Fruit fly (Drosophila melanogaster): ENCODE measurements around the gene js.
A peak's percentile ranks its signal among the peaks of the same experiment; 100 is the strongest.

Gene js

dm6 chr3R:16359098-16359497, 9.0 kb downstream of the js start, which contains the start of gene CG17931 (continued):
- peak; percentile 56; the same call in 2 of the 3 replicates for TF ChIP-seq Opbp (GFP tag; IDR thresholded peaks at IDR 0.05; ENCODE audit: partially characterized antibody)
- no peak for TF ChIP-seq CG16779 (GFP tag; IDR thresholded peaks at IDR 0.05)
- TF ChIP-seq CG3847 (GFP tag; IDR thresholded peaks at IDR 0.05) = peak; percentile 32; the same call in 1 of the 2 replicates
- TF ChIP-seq CG12236 (GFP tag; optimal IDR thresholded peaks at IDR 0.05) = no peak
- no peak for TF ChIP-seq CG1233 (GFP tag; optimal IDR thresholded peaks at IDR 0.05)
- no peak for TF ChIP-seq ttk (GFP tag; IDR thresholded peaks at IDR 0.05)
- no peak for TF ChIP-seq Atf6 (GFP tag; IDR thresholded peaks at IDR 0.05)
- TF ChIP-seq fd64A (GFP tag; optimal IDR thresholded peaks at IDR 0.05) = no peak
- TF ChIP-seq CG17912 (GFP tag; optimal IDR thresholded peaks at IDR 0.05) = no peak
- peak; percentile 1 for TF ChIP-seq gcm (GFP tag; optimal IDR thresholded peaks at IDR 0.05)
- no peak for TF ChIP-seq CG1792 (GFP tag; optimal IDR thresholded peaks at IDR 0.05)
- TF ChIP-seq oc (tag; optimal IDR thresholded peaks at IDR 0.05) = no peak
- TF ChIP-seq dmrt11E (tag; optimal IDR thresholded peaks at IDR 0.05) = no peak
- no peak for TF ChIP-seq org-1 (GFP tag; optimal IDR thresholded peaks at IDR 0.05)
- no peak for TF ChIP-seq E2f1 (GFP tag; IDR thresholded peaks at IDR 0.05)
- TF ChIP-seq CG18476 (GFP tag; optimal IDR thresholded peaks at IDR 0.05) = no peak
- no peak for TF ChIP-seq eyg (GFP tag; optimal IDR thresholded peaks at IDR 0.05)
- TF ChIP-seq Dip2 (GFP tag; IDR thresholded peaks at IDR 0.05) = no peak
- TF ChIP-seq grau (tag; optimal IDR thresholded peaks at IDR 0.05) = peak; percentile 37
- no peak for TF ChIP-seq Ssrp (tag; optimal IDR thresholded peaks at IDR 0.05)
- no peak for TF ChIP-seq CG30431 (GFP tag; optimal IDR thresholded peaks at IDR 0.05)
- no peak for TF ChIP-seq D (optimal IDR thresholded peaks at IDR 0.05)
- no peak for TF ChIP-seq D (GFP tag; optimal IDR thresholded peaks at IDR 0.05)
- peak; percentile 13 for TF ChIP-seq CG8359 (GFP tag; optimal IDR thresholded peaks at IDR 0.05; ENCODE audit: borderline replicate concordance)
- no peak for TF ChIP-seq abd-A (tag; optimal IDR thresholded peaks at IDR 0.05)
- peak; percentile 2 for TF ChIP-seq dm (GFP tag; optimal IDR thresholded peaks at IDR 0.05)
- no peak for TF ChIP-seq CG18262 (tag; optimal IDR thresholded peaks at IDR 0.05)
- TF ChIP-seq Bteb2 (GFP tag; optimal IDR thresholded peaks at IDR 0.05) = no peak
- TF ChIP-seq CG15269 (tag; optimal IDR thresholded peaks at IDR 0.05) = no peak
- TF ChIP-seq CG8944 (GFP tag; optimal IDR thresholded peaks at IDR 0.05) = no peak
- peak; percentile 88 for TF ChIP-seq Dp (GFP tag; optimal IDR thresholded peaks at IDR 0.05)
- no peak for TF ChIP-seq slbo (GFP tag; IDR thresholded peaks at IDR 0.05)
- TF ChIP-seq Atf3 (GFP tag; optimal IDR thresholded peaks at IDR 0.05) = no peak
- no peak for TF ChIP-seq CG2202 (tag; optimal IDR thresholded peaks at IDR 0.05)
- no peak for TF ChIP-seq mam (GFP tag; optimal IDR thresholded peaks at IDR 0.05)
- peak; percentile 43 for TF ChIP-seq lbe (GFP tag; optimal IDR thresholded peaks at IDR 0.05)
- TF ChIP-seq schlank (tag; optimal IDR thresholded peaks at IDR 0.05) = no peak
- no peak for TF ChIP-seq scrt (GFP tag; optimal IDR thresholded peaks at IDR 0.05)
- no peak for TF ChIP-seq cg (GFP tag; optimal IDR thresholded peaks at IDR 0.05)
- no peak for TF ChIP-seq ac (GFP tag; optimal IDR thresholded peaks at IDR 0.05)
- peak; percentile 60 for TF ChIP-seq Lhr (GFP tag; optimal IDR thresholded peaks at IDR 0.05)
- no peak for TF ChIP-seq vvl (GFP tag; IDR thresholded peaks at IDR 0.05)
- TF ChIP-seq CG31224 (GFP tag; IDR thresholded peaks at IDR 0.05) = no peak
- no peak for TF ChIP-seq gce (GFP tag; IDR thresholded peaks at IDR 0.05)
- TF ChIP-seq CoRest (tag; optimal IDR thresholded peaks at IDR 0.05) = peak; percentile 35
- TF ChIP-seq MBD-R2 (GFP tag; IDR thresholded peaks at IDR 0.05) = peak; percentile 83
- no peak for TF ChIP-seq CG1832 (GFP tag; optimal IDR thresholded peaks at IDR 0.05)
- TF ChIP-seq CG3995 (GFP tag; optimal IDR thresholded peaks at IDR 0.05) = no peak
- peak; percentile 21 for TF ChIP-seq vfl (GFP tag; optimal IDR thresholded peaks at IDR 0.05)
- TF ChIP-seq CrebB (tag; optimal IDR thresholded peaks at IDR 0.05) = peak; percentile 27
- TF ChIP-seq NfI (GFP tag; optimal IDR thresholded peaks at IDR 0.05) = no peak
- TF ChIP-seq Dll (GFP tag; IDR thresholded peaks at IDR 0.05; ENCODE audit: partially characterized antibody) = no peak
